Worm (Caenorhabditis elegans): ENCODE results near the gene taf-13.

ce11 chrII:10570302-10570701, 35.1 kb downstream of the taf-13 start, which contains the start of gene txt-13:
- no peak for TF ChIP-seq flt-1 (GFP tag; IDR thresholded peaks at IDR 0.05)
- TF ChIP-seq klf-2 (GFP tag; conservative IDR thresholded peaks at IDR 0.05), result no peak
- TF ChIP-seq ref-1 (GFP tag; conservative IDR thresholded peaks at IDR 0.05), result no peak
- TF ChIP-seq ztf-23 (GFP tag; IDR thresholded peaks at IDR 0.05), result no peak
- TF ChIP-seq med-1 (GFP tag; optimal IDR thresholded peaks at IDR 0.05; ENCODE audit: insufficient read depth), result no peak
- TF ChIP-seq T22C8.4 (GFP tag; IDR thresholded peaks at IDR 0.05), result no peak
